Worm (Caenorhabditis elegans): Measurements from ENCODE around the gene snu-13.

- TF ChIP-seq ama-1 (optimal IDR thresholded peaks at IDR 0.05) = no peak
- no peak for TF ChIP-seq hlh-30 (tag; optimal IDR thresholded peaks at IDR 0.05; ENCODE audit: insufficient read depth)
- no peak for TF ChIP-seq ahr-1 (tag; optimal IDR thresholded peaks at IDR 0.05)
- no peak for TF ChIP-seq unc-55 (GFP tag; optimal IDR thresholded peaks at IDR 0.05)
- TF ChIP-seq F13H6.1 (tag; optimal IDR thresholded peaks at IDR 0.05) = no peak
- no peak for TF ChIP-seq pha-4 (tag; optimal IDR thresholded peaks at IDR 0.05)
- TF ChIP-seq pqm-1 (tag; optimal IDR thresholded peaks at IDR 0.05) = no peak
- TF ChIP-seq nhr-232 (tag; optimal IDR thresholded peaks at IDR 0.05) = no peak
- TF ChIP-seq fkh-6 (tag; optimal IDR thresholded peaks at IDR 0.05) = no peak
- TF ChIP-seq hlh-6 (tag; optimal IDR thresholded peaks at IDR 0.05) = no peak
- TF ChIP-seq ceh-19 (GFP tag; optimal IDR thresholded peaks at IDR 0.05) = no peak
These were observed 19.3 kb downstream of the snu-13 start, which contains the start of gene M28.9 for ce11 chrII:10639110-10639509.
